Worm (Caenorhabditis elegans) whole organism, late embryonic: ENCODE results near the gene pph-2.

Experiments used
- ama-1 ChIP-seq: fragments of 150-350 bp; optimal IDR thresholded peaks from 2 replicates; lab custom pipeline; 2014
- ceh-31 ChIP-seq: sonication (generic microtip); optimal IDR thresholded peaks from 2 replicates; lab custom pipeline; 2016; ENCODE audit warnings: missing genetic modification characterization, missing compliant biosample characterization
- ets-4 ChIP-seq: sonication (generic microtip); optimal IDR thresholded peaks from 2 replicates; lab custom pipeline; 2016; ENCODE audit warnings: missing genetic modification characterization, missing compliant biosample characterization
- mec-3 ChIP-seq: sonication (generic microtip); optimal IDR thresholded peaks from 2 replicates; lab custom pipeline; 2016; ENCODE audit warnings: borderline replicate concordance, missing genetic modification characterization, missing compliant biosample characterization
- nfya-1 ChIP-seq: sonication (generic microtip); optimal IDR thresholded peaks from 2 replicates; lab custom pipeline; 2017; ENCODE audit warnings: missing genetic modification characterization, mild to moderate bottlenecking, missing compliant biosample characterization, antibody characterized with exemption, moderate library complexity
- nhr-11 ChIP-seq: fragments of 150-350 bp; optimal IDR thresholded peaks from 2 replicates; lab custom pipeline; 2014; ENCODE audit warnings: missing biosample characterization, missing genetic modification characterization
- odd-2 ChIP-seq: sonication (generic microtip); optimal IDR thresholded peaks from 2 replicates; lab custom pipeline; 2017; ENCODE audit warnings: antibody characterized with exemption, mild to moderate bottlenecking, missing genetic modification characterization, missing compliant biosample characterization
- pax-1 ChIP-seq: fragments of 150-350 bp; optimal IDR thresholded peaks from 2 replicates; lab custom pipeline; 2014; ENCODE audit warnings: missing biosample characterization, missing genetic modification characterization
- pha-2 ChIP-seq: sonication (generic microtip); optimal IDR thresholded peaks from 2 replicates; lab custom pipeline; 2017; ENCODE audit warnings: mild to moderate bottlenecking, missing genetic modification characterization, missing compliant biosample characterization
- pha-4 ChIP-seq: fragments of 150-350 bp; optimal IDR thresholded peaks from 2 replicates; lab custom pipeline; 2018; ENCODE audit warnings: missing biosample characterization, missing genetic modification reagents, missing genetic modification characterization
- tbx-2 ChIP-seq: sonication (generic microtip); optimal IDR thresholded peaks from 2 replicates; lab custom pipeline; 2016; ENCODE audit warnings: missing genetic modification characterization, missing compliant biosample characterization
- ztf-16 ChIP-seq: sonication (generic microtip); optimal IDR thresholded peaks from 2 replicates; lab custom pipeline; 2017; ENCODE audit warnings: missing genetic modification characterization, missing compliant biosample characterization

- no peak for TF ChIP-seq pha-2 (tag; lab: Kevin White, UChicago)
- TF ChIP-seq tbx-2 (tag; lab: Kevin White, UChicago): no peak
- TF ChIP-seq ets-4 (tag; lab: Kevin White, UChicago): no peak
- no peak for TF ChIP-seq mec-3
- no peak for TF ChIP-seq odd-2 (tag; lab: Kevin White, UChicago)
- TF ChIP-seq ceh-31: no peak
- no peak for TF ChIP-seq ama-1 (lab: Kevin White, UChicago)
- no peak for TF ChIP-seq nhr-11 (tag; lab: Kevin White, UChicago)
- no peak for TF ChIP-seq nfya-1 (tag; lab: Kevin White, UChicago)
- no peak for TF ChIP-seq ztf-16 (tag; lab: Kevin White, UChicago)
- TF ChIP-seq pax-1: no peak
- TF ChIP-seq pha-4 (tag; lab: Kevin White, UChicago): no peak
Observed at ce11 chrIV:11842121-11842520, 35.5 kb downstream of the pph-2 start, which contains the start of gene F38H4.3.
